Fruit fly (Drosophila melanogaster): ENCODE measurements around the gene Afti.

Afti gene

DNA sequence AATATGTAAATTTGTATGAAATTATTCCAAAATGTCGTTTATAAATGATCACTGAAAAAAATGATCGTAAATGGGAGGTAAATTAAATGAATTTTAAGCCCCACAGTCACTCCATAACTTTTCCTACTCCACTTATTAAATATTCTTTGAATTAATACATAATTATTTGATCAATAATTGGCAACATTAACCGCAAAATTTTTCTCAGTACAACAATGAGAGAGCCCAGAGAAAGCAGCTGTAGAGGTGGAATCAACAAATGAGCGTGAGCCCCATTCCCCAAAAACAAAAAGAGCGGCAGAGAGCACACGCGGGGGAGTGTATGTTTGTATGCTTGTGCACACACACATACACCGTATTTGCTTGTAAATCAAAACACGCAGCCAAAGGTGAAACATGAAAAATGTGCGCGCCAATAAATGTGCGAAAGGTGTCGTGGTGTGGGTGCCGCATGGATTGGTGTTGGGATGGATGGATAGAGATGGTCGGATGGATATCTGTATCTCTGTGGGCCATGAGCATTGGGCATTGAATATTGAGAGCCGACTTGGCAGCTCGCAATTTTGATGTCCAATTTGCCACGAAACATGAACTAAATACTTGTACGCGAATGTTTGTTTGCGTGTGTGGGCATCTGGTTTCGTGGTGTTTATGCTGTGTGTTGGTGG is 42.6 kb downstream of the Afti start (continued):
- TF ChIP-seq CG32532 (GFP tag; IDR thresholded peaks at IDR 0.05) (no peak), fd3F (GFP tag; optimal IDR thresholded peaks at IDR 0.05) (peak; percentile 99), Rx (GFP tag; IDR thresholded peaks at IDR 0.05) (no peak), CG17829 (tag; optimal IDR thresholded peaks at IDR 0.05) (peak; percentile 99), tio (GFP tag; optimal IDR thresholded peaks at IDR 0.05) (peak; percentile 98), pum (GFP tag; optimal IDR thresholded peaks at IDR 0.05) (peak; percentile 93), grau (tag; optimal IDR thresholded peaks at IDR 0.05) (peak; percentile 98), sisA (GFP tag; IDR thresholded peaks at IDR 0.05) (no peak), HmgD (GFP tag; optimal IDR thresholded peaks at IDR 0.05) (peak; percentile 55), Mrtf (GFP tag; IDR thresholded peaks at IDR 0.05) (no peak), Stat92E (GFP tag; optimal IDR thresholded peaks at IDR 0.05) (peak in 1 of 3 experiments; percentile 94), CG7745 (tag; optimal IDR thresholded peaks at IDR 0.05) (peak; percentile 83), schlank (tag; optimal IDR thresholded peaks at IDR 0.05) (peak; percentile 96), CG6791 (GFP tag; IDR thresholded peaks at IDR 0.05; ENCODE audit: partially characterized antibody) (no peak), Camta (GFP tag; optimal IDR thresholded peaks at IDR 0.05) (peak; percentile 95), dmrt11E (tag; optimal IDR thresholded peaks at IDR 0.05) (peak; percentile 97), CG18764 (GFP tag; optimal IDR thresholded peaks at IDR 0.05) (peak; percentile 97), ato (GFP tag; IDR thresholded peaks at IDR 0.05; ENCODE audit: partially characterized antibody) (no peak), Dip2 (GFP tag; IDR thresholded peaks at IDR 0.05) (no peak), Hey (tag; optimal IDR thresholded peaks at IDR 0.05) (peak; percentile 83), Dad (GFP tag; optimal IDR thresholded peaks at IDR 0.05) (peak; percentile 92), CG8290 (GFP tag; optimal IDR thresholded peaks at IDR 0.05) (peak; percentile 95), CG8290 (tag; optimal IDR thresholded peaks at IDR 0.05) (peak; percentile 83 to 98), Doc3 (GFP tag; IDR thresholded peaks at IDR 0.05; ENCODE audit: partially characterized antibody) (no peak), hkb (optimal IDR thresholded peaks at IDR 0.05) (no peak), hkb (GFP tag; IDR thresholded peaks at IDR 0.05) (no peak), CG15514 (GFP tag; optimal IDR thresholded peaks at IDR 0.05) (peak; percentile 93), CG14860 (GFP tag; IDR thresholded peaks at IDR 0.05; ENCODE audit: partially characterized antibody) (no peak), tin (GFP tag; optimal IDR thresholded peaks at IDR 0.05) (peak; percentile 98), pan (optimal IDR thresholded peaks at IDR 0.05) (no peak), pan (GFP tag; optimal IDR thresholded peaks at IDR 0.05 in 1 of 2, IDR thresholded peaks at IDR 0.05 in 1 of 2) (no peak), ham (GFP tag; IDR thresholded peaks at IDR 0.05) (no peak), CG11723 (GFP tag; optimal IDR thresholded peaks at IDR 0.05) (peak; percentile 97), Xrp1 (GFP tag; IDR thresholded peaks at IDR 0.05) (no peak), MBD-R2 (GFP tag; IDR thresholded peaks at IDR 0.05) (no peak), CG16779 (GFP tag; IDR thresholded peaks at IDR 0.05) (no peak), mirr (GFP tag; optimal IDR thresholded peaks at IDR 0.05) (peak; percentile 87), caup (GFP tag; optimal IDR thresholded peaks at IDR 0.05; ENCODE audit: severe bottlenecking) (peak; percentile 99), CG12744 (GFP tag; optimal IDR thresholded peaks at IDR 0.05) (peak; percentile 96), Hr51 (GFP tag; optimal IDR thresholded peaks at IDR 0.05) (peak; percentile 95 to 99), Oli (tag; optimal IDR thresholded peaks at IDR 0.05) (peak; percentile 99), inv (GFP tag; IDR thresholded peaks at IDR 0.05; ENCODE audit: partially characterized antibody) (no peak), CG2712 (tag; optimal IDR thresholded peaks at IDR 0.05) (peak; percentile 99), maf-S (GFP tag; optimal IDR thresholded peaks at IDR 0.05) (peak; percentile 90), Hr3 (GFP tag; optimal IDR thresholded peaks at IDR 0.05) (peak; percentile 99), Side (GFP tag; optimal IDR thresholded peaks at IDR 0.05) (peak; percentile 93), CG1603 (tag; optimal IDR thresholded peaks at IDR 0.05) (peak; percentile 97), CG17612 (GFP tag; IDR thresholded peaks at IDR 0.05) (no peak), HLH4C (GFP tag; IDR thresholded peaks at IDR 0.05; ENCODE audit: partially characterized antibody) (no peak), B-H1 (GFP tag; IDR thresholded peaks at IDR 0.05) (no peak)

Data from whole organism, embryonic.